Worm (Caenorhabditis elegans): Measurements from ENCODE around the gene epg-4.
A peak's percentile ranks its signal among the peaks of the same experiment; 100 is the strongest.

epg-4 gene

DNA sequence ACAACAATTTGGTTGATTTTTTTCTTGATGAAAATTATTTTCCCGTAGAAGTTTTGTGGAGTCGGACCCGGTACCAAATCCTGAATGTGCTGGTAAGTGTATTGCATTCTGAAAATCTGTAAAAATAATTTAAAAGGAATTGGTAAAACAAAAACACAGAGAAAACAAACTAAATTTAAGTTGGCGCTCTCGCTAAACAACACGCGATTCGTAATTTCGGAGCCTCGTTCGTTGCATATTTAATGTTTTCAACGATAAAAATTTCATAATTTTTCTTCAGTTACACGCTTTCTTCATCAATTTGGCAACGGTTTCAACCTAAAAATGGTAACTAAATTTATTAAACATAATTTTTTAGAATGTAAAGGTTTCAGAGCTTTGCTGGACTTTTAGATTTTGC, 48.4 kb upstream of the epg-4 start, which contains the start of the genes pot-1 and ggtb-1 (continued):
- TF ChIP-seq aly-2 (tag; optimal IDR thresholded peaks at IDR 0.05) = no peak

DNA sequence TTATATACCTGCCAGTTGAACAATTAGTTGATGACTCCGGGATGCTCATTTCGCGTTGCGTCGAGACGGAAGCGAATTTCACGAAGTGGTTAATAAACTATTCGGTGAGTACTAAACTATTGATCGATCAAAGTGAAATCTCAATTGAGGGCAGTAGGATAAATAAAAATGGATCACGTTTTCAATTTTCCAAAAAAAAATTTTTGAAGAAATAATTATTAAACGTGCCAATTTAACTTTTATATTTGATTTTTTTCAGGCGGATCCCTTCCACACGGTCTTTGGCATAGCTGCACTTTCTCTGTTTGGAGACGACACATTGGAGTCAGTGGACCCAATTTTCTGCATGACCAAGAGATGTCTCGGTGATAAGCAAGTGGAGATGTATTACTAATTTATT, 46.0 kb upstream of the epg-4 start, which contains the start of gene B0280.17:
B0280.17 (minus strand) TSS at position 101 of the 400 bp plus-strand sequence.
- TF ChIP-seq aly-2 (tag; optimal IDR thresholded peaks at IDR 0.05) = no peak
- TF ChIP-seq lin-14 (GFP tag; optimal IDR thresholded peaks at IDR 0.05) = no peak
- TF ChIP-seq C34B4.2 (tag; optimal IDR thresholded peaks at IDR 0.05) = no peak
- no peak for TF ChIP-seq nhr-12 (tag; optimal IDR thresholded peaks at IDR 0.05)
- no peak for TF ChIP-seq ets-5 (GFP tag; IDR thresholded peaks at IDR 0.05)
- no peak for TF ChIP-seq nhr-28 (tag; optimal IDR thresholded peaks at IDR 0.05)
- TF ChIP-seq fos-1 (tag; optimal IDR thresholded peaks at IDR 0.05) = no peak
- TF ChIP-seq tbx-2 (tag; optimal IDR thresholded peaks at IDR 0.05) = no peak
- TF ChIP-seq nhr-84 (tag; optimal IDR thresholded peaks at IDR 0.05) = no peak
- TF ChIP-seq C16A3.4 (tag; optimal IDR thresholded peaks at IDR 0.05) = no peak
- TF ChIP-seq hlh-4 (tag; optimal IDR thresholded peaks at IDR 0.05) = no peak
- no peak for TF ChIP-seq lin-35 (GFP tag; optimal IDR thresholded peaks at IDR 0.05)
- TF ChIP-seq ztf-4 (tag; optimal IDR thresholded peaks at IDR 0.05) = no peak
- TF ChIP-seq egl-27 (tag; optimal IDR thresholded peaks at IDR 0.05) = no peak
- no peak for TF ChIP-seq ceh-63 (GFP tag; optimal IDR thresholded peaks at IDR 0.05)
- no peak for TF ChIP-seq nhr-20 (tag; optimal IDR thresholded peaks at IDR 0.05)
- TF ChIP-seq snu-23 (GFP tag; optimal IDR thresholded peaks at IDR 0.05) = no peak
- no peak for TF ChIP-seq lsy-2 (tag; optimal IDR thresholded peaks at IDR 0.05)

DNA sequence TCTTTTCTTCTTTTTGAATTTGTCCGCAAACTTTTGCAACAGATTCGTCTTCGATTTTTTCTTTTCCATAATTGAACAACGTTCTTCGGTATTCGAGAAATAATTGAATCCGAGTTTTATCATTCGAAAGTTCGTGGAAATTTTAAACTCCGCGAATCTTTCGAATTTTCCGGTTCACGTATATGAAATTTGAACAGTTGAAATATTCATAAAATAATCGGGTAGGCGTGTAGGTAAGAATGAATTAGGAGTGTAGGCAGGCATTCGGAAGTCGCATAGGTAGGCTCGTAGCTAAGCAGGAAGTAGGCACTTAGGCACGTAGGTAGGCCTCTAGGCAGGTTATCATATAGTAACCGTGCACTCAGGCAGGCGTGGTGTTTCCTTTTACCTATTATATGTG, 43.8 kb upstream of the epg-4 start, which contains the start of gene B0280.11:
B0280.11 (minus strand) TSS at position 101 of the 400 bp plus-strand sequence.
- TF ChIP-seq efl-1 (optimal IDR thresholded peaks at IDR 0.05) (no peak), efl-1 (GFP tag; optimal IDR thresholded peaks at IDR 0.05 in 1 of 2) (peak in 1 of 2 experiments; percentile 39), nhr-90 (tag; optimal IDR thresholded peaks at IDR 0.05; ENCODE audit: poor library complexity) (no peak)

DNA sequence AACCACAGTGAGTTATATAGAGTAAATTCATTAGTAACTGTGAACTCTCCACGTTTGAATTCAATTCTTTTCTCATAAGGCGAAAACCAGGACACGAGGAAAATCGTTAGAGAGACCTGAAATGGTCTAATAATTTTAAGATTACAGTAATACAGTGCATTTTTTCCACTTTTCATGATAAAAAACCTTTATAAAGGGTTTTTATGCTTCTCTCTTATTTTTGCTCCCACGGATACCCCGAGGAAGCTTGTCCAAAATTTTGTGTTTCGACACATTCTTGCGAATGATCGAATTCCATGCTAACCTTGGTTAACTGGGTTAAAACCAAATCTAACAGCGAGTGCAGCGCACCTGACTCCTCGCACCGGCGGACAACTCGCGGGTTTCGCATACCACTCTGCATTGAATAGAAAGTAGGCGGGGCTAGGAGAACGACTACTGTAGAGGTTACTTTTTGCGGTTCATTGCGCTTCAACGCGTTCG, 41.7 kb upstream of the epg-4 start:
- peak; percentile 44 for TF ChIP-seq lin-14 (GFP tag; optimal IDR thresholded peaks at IDR 0.05)
- peak; percentile 66 for TF ChIP-seq snu-23 (GFP tag; optimal IDR thresholded peaks at IDR 0.05)
- TF ChIP-seq ceh-63 (GFP tag; optimal IDR thresholded peaks at IDR 0.05) = no peak
- peak; percentile 97 for TF ChIP-seq snpc-4 (tag; optimal IDR thresholded peaks at IDR 0.05)
- TF ChIP-seq elt-3 (tag; optimal IDR thresholded peaks at IDR 0.05) = no peak
- TF ChIP-seq mep-1 (tag; optimal IDR thresholded peaks at IDR 0.05) = no peak
- TF ChIP-seq nhr-77 (tag; optimal IDR thresholded peaks at IDR 0.05) = no peak
- TF ChIP-seq lin-13 (GFP tag; optimal IDR thresholded peaks at IDR 0.05) = no peak
- peak in 1 of 2 experiments; percentile 41 for TF ChIP-seq lsy-2 (tag; optimal IDR thresholded peaks at IDR 0.05)
- TF ChIP-seq nhr-47 (tag; optimal IDR thresholded peaks at IDR 0.05) = peak; percentile 70
- peak; percentile 46 for TF ChIP-seq elt-2 (tag; optimal IDR thresholded peaks at IDR 0.05)
- no peak for TF ChIP-seq fos-1 (tag; optimal IDR thresholded peaks at IDR 0.05)
- TF ChIP-seq nhr-11 (tag; optimal IDR thresholded peaks at IDR 0.05) = no peak
- TF ChIP-seq grh-1 (GFP tag; IDR thresholded peaks at IDR 0.05) = peak; percentile 67
- TF ChIP-seq C16A3.4 (tag; optimal IDR thresholded peaks at IDR 0.05) = no peak
- TF ChIP-seq efl-1 (optimal IDR thresholded peaks at IDR 0.05) = peak; percentile 28 to 43
- peak in 1 of 2 experiments; percentile 62 for TF ChIP-seq efl-1 (GFP tag; optimal IDR thresholded peaks at IDR 0.05 in 1 of 2)
- TF ChIP-seq xbp-1 (tag; optimal IDR thresholded peaks at IDR 0.05) = peak; percentile 23
- peak; percentile 79 for TF ChIP-seq nhr-19 (GFP tag; conservative IDR thresholded peaks at IDR 0.05)
- TF ChIP-seq rnt-1 (tag; optimal IDR thresholded peaks at IDR 0.05) = peak; percentile 66
- peak; percentile 41; the same call in 1 of the 2 replicates for TF ChIP-seq ceh-88 (GFP tag; IDR thresholded peaks at IDR 0.05)
- TF ChIP-seq hlh-4 (tag; optimal IDR thresholded peaks at IDR 0.05) = no peak
- TF ChIP-seq ceh-8 (GFP tag; optimal IDR thresholded peaks at IDR 0.05) = no peak
- TF ChIP-seq nhr-20 (tag; optimal IDR thresholded peaks at IDR 0.05) = peak; percentile 57
- peak; percentile 83 for TF ChIP-seq nhr-90 (tag; optimal IDR thresholded peaks at IDR 0.05; ENCODE audit: poor library complexity)
- TF ChIP-seq unc-130 (tag; optimal IDR thresholded peaks at IDR 0.05) = no peak
- peak; percentile 75 for TF ChIP-seq nhr-71 (tag; optimal IDR thresholded peaks at IDR 0.05)
- TF ChIP-seq ama-1 (optimal IDR thresholded peaks at IDR 0.05) = peak; percentile 43
- peak; percentile 1 to 42 for TF ChIP-seq lin-35 (GFP tag; optimal IDR thresholded peaks at IDR 0.05)
- no peak for TF ChIP-seq dsc-1 (tag; optimal IDR thresholded peaks at IDR 0.05)
- TF ChIP-seq nhr-76 (tag; optimal IDR thresholded peaks at IDR 0.05) = no peak
- no peak for TF ChIP-seq ceh-90 (tag; optimal IDR thresholded peaks at IDR 0.05)
- TF ChIP-seq nhr-12 (tag; optimal IDR thresholded peaks at IDR 0.05) = no peak
- TF ChIP-seq ceh-82 (tag; optimal IDR thresholded peaks at IDR 0.05) = peak in 2 of 3 experiments; percentile 0 to 18
- TF ChIP-seq nhr-84 (tag; optimal IDR thresholded peaks at IDR 0.05) = no peak
- TF ChIP-seq pqm-1 (tag; optimal IDR thresholded peaks at IDR 0.05) = no peak
- no peak for TF ChIP-seq blmp-1 (tag; optimal IDR thresholded peaks at IDR 0.05)
- TF ChIP-seq unc-30 (tag; optimal IDR thresholded peaks at IDR 0.05) = no peak
